Fruit fly (Drosophila melanogaster): Measurements from ENCODE around the gene CG5167.

The CG5167 gene

DNA sequence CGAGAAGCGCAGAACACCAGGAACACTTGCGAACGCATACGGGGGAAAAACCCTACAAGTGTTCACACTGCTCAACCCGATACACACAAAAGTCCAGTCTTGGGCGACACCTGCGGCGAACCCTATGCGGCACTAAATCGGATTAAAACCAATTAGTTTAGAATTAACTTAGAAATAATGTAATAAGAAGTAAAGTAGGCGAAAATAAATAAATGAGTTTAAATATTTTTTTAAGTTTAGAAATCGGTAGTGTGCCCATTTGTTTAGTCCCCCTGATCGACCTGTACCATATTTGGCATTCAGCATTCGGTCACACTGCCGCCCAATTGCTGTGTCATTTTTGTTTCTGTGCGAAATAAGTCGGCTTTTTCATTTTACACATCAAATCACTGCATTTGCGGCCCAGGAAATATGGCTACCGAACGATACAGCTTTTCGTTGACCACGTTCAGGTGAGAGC is 24.7 kb downstream of the CG5167 start, which contains the start of gene Prosalpha2:
Gene Prosalpha2 (plus strand): TSS at position 292 of the 460 bp plus-strand sequence.
- TF ChIP-seq tup (GFP tag; optimal IDR thresholded peaks at IDR 0.05), result no peak
- TF ChIP-seq CG31388 (GFP tag; optimal IDR thresholded peaks at IDR 0.05), result no peak
- TF ChIP-seq tin (GFP tag; optimal IDR thresholded peaks at IDR 0.05), result no peak
- peak; percentile 93 for TF ChIP-seq CG7357 (GFP tag; IDR thresholded peaks at IDR 0.05)
- no peak for TF ChIP-seq CG17328 (GFP tag; IDR thresholded peaks at IDR 0.05)
- no peak for TF ChIP-seq vvl (GFP tag; IDR thresholded peaks at IDR 0.05)
- no peak for TF ChIP-seq CG6175 (GFP tag; IDR thresholded peaks at IDR 0.05)
- no peak for TF ChIP-seq pho (GFP tag; optimal IDR thresholded peaks at IDR 0.05)
- TF ChIP-seq slp2 (GFP tag; optimal IDR thresholded peaks at IDR 0.05), result no peak
- no peak for TF ChIP-seq CG2678 (tag; optimal IDR thresholded peaks at IDR 0.05)
- no peak for TF ChIP-seq CG13624 (GFP tag; optimal IDR thresholded peaks at IDR 0.05)
- no peak for TF ChIP-seq CG14860 (GFP tag; IDR thresholded peaks at IDR 0.05; ENCODE audit: partially characterized antibody)
- TF ChIP-seq Meics (GFP tag; optimal IDR thresholded peaks at IDR 0.05), result no peak
- TF ChIP-seq Mrtf (GFP tag; IDR thresholded peaks at IDR 0.05), result no peak
- TF ChIP-seq NfI (GFP tag; optimal IDR thresholded peaks at IDR 0.05), result peak; percentile 43
- TF ChIP-seq CG32767 (GFP tag; IDR thresholded peaks at IDR 0.05), result peak; percentile 51
- TF ChIP-seq Mad (GFP tag; optimal IDR thresholded peaks at IDR 0.05), result no peak
- no peak for TF ChIP-seq nau (GFP tag; optimal IDR thresholded peaks at IDR 0.05)
- TF ChIP-seq cwo (GFP tag; optimal IDR thresholded peaks at IDR 0.05), result no peak
- TF ChIP-seq MBD-R2 (GFP tag; IDR thresholded peaks at IDR 0.05), result peak; percentile 82
- no peak for TF ChIP-seq bsh (GFP tag; optimal IDR thresholded peaks at IDR 0.05)
- TF ChIP-seq CG11247 (GFP tag; IDR thresholded peaks at IDR 0.05), result no peak
- TF ChIP-seq Oli (tag; optimal IDR thresholded peaks at IDR 0.05), result no peak
- peak; percentile 9 for TF ChIP-seq CG8290 (GFP tag; optimal IDR thresholded peaks at IDR 0.05)
- no peak for TF ChIP-seq CG8290 (tag; optimal IDR thresholded peaks at IDR 0.05)
- no peak for TF ChIP-seq CG8281 (tag; optimal IDR thresholded peaks at IDR 0.05)
- no peak for TF ChIP-seq CG5245 (GFP tag; optimal IDR thresholded peaks at IDR 0.05)
- TF ChIP-seq CG13894 (tag; optimal IDR thresholded peaks at IDR 0.05), result peak; percentile 23
- no peak for TF ChIP-seq ERR (GFP tag; optimal IDR thresholded peaks at IDR 0.05)
- no peak for TF ChIP-seq jumu (GFP tag; optimal IDR thresholded peaks at IDR 0.05)
- TF ChIP-seq CG13775 (GFP tag; optimal IDR thresholded peaks at IDR 0.05), result peak; percentile 5
- TF ChIP-seq en (GFP tag; optimal IDR thresholded peaks at IDR 0.05), result no peak
- no peak for TF ChIP-seq scrt (GFP tag; optimal IDR thresholded peaks at IDR 0.05)
- TF ChIP-seq CG14050 (GFP tag; IDR thresholded peaks at IDR 0.05), result no peak
- TF ChIP-seq Trl (optimal IDR thresholded peaks at IDR 0.05), result no peak
- no peak for TF ChIP-seq Trl (GFP tag; optimal IDR thresholded peaks at IDR 0.05)
- no peak for TF ChIP-seq unc-4 (GFP tag; IDR thresholded peaks at IDR 0.05; ENCODE audit: partially characterized antibody)
- TF ChIP-seq danr (GFP tag; IDR thresholded peaks at IDR 0.05), result no peak
- no peak for TF ChIP-seq CG8765 (GFP tag; IDR thresholded peaks at IDR 0.05)
- TF ChIP-seq CG17361 (GFP tag; IDR thresholded peaks at IDR 0.05), result 0 out of 3 replicates have a peak, but pooled peaks have one; percentile 27
- no peak for TF ChIP-seq CG12744 (GFP tag; optimal IDR thresholded peaks at IDR 0.05)
- no peak for TF ChIP-seq Hr51 (GFP tag; optimal IDR thresholded peaks at IDR 0.05)
- peak; percentile 74 for TF ChIP-seq CoRest (tag; optimal IDR thresholded peaks at IDR 0.05)
- TF ChIP-seq ro (GFP tag; IDR thresholded peaks at IDR 0.05), result no peak
- no peak for TF ChIP-seq ac (GFP tag; optimal IDR thresholded peaks at IDR 0.05)
- TF ChIP-seq Sox100B (GFP tag; optimal IDR thresholded peaks at IDR 0.05), result no peak
- no peak for TF ChIP-seq CG33557 (GFP tag; optimal IDR thresholded peaks at IDR 0.05)
- no peak for TF ChIP-seq org-1 (GFP tag; optimal IDR thresholded peaks at IDR 0.05)
- no peak for TF ChIP-seq CG14667 (GFP tag; IDR thresholded peaks at IDR 0.05)
- TF ChIP-seq dati (GFP tag; IDR thresholded peaks at IDR 0.05), result no peak
- no peak for TF ChIP-seq CG10321 (GFP tag; IDR thresholded peaks at IDR 0.05)
- TF ChIP-seq CG12942 (GFP tag; optimal IDR thresholded peaks at IDR 0.05), result no peak
- no peak for TF ChIP-seq mirr (GFP tag; optimal IDR thresholded peaks at IDR 0.05)

Data from whole organism, embryonic.